Worm (Caenorhabditis elegans) whole organism, L4 larva: ENCODE data around the gene egl-8.
A peak's percentile ranks its signal among the peaks of the same experiment; 100 is the strongest.

ENCODE experiments used
- T26A8.4 ChIP-seq: fragments of 200-800 bp; sonication (Bioruptor generic); IDR thresholded peaks from 2 replicates; pipeline ENCODE4 v1.3.6; 2022; ENCODE audit warnings: missing genetic modification characterization, missing compliant biosample characterization
- Y48G9A.11 ChIP-seq: fragments of 200-800 bp; sonication (Bioruptor generic); IDR thresholded peaks from 2 replicates; pipeline ENCODE4 v1.3.6; 2022; ENCODE audit warnings: missing genetic modification reagents, missing genetic modification characterization, missing compliant biosample characterization
- aha-1 ChIP-seq: fragments of 150-350 bp; peaks from one replicate; lab custom pipeline; 2014; ENCODE audit warnings: missing biosample characterization, missing genetic modification characterization
- ceh-28 ChIP-seq: fragments of 150-350 bp; optimal IDR thresholded peaks from 2 replicates; lab custom pipeline; 2014; ENCODE audit warnings: missing biosample characterization, missing genetic modification reagents, missing genetic modification characterization
- ceh-62 ChIP-seq: sonication (generic microtip); optimal IDR thresholded peaks from 2 replicates; lab custom pipeline; 2017; ENCODE audit warnings: missing biosample characterization, missing genetic modification characterization
- ceh-82 ChIP-seq: sonication (generic microtip); optimal IDR thresholded peaks from 2 replicates; lab custom pipeline; 2017; ENCODE audit warnings: missing biosample characterization, missing genetic modification characterization
- daf-16 ChIP-seq, 3 experiments: sonication (generic microtip); optimal IDR thresholded peaks; 2 replicates each; lab custom pipeline; 2016 to 2017; ENCODE audit warnings: missing genetic modification characterization in 3 of 3, missing genetic modification reagents in 3 of 3, mild to moderate bottlenecking in 2 of 3, missing compliant biosample characterization in 2 of 3, missing biosample characterization in 1 of 3, moderate library complexity in 1 of 3
- daf-8 ChIP-seq: fragments of 200-800 bp; sonication (Bioruptor generic); IDR thresholded peaks from 2 replicates; pipeline ENCODE4 v1.3.6; 2022; ENCODE audit warnings: missing genetic modification characterization, missing compliant biosample characterization
- dmd-6 ChIP-seq: fragments of 200-800 bp; sonication (Bioruptor generic); IDR thresholded peaks from 2 replicates; pipeline ENCODE4 v1.3.6; 2022; ENCODE audit warnings: missing genetic modification reagents, missing genetic modification characterization, missing compliant biosample characterization
- duxl-1 ChIP-seq: sonication (generic microtip); optimal IDR thresholded peaks from 2 replicates; lab custom pipeline; 2016; ENCODE audit warnings: mild to moderate bottlenecking, missing genetic modification characterization, moderate library complexity, missing compliant biosample characterization; ENCODE audit not compliant: poor library complexity
- dve-1 ChIP-seq: sonication (generic microtip); optimal IDR thresholded peaks from 2 replicates; lab custom pipeline; 2017; ENCODE audit warnings: antibody characterized with exemption, mild to moderate bottlenecking, missing genetic modification characterization, missing compliant biosample characterization; ENCODE audit not compliant: insufficient read depth
- egl-27 ChIP-seq: sonication (generic microtip); optimal IDR thresholded peaks from 3 replicates; lab custom pipeline; 2017; ENCODE audit warnings: missing biosample characterization, missing genetic modification reagents, missing genetic modification characterization
- egl-43 ChIP-seq: fragments of 200-800 bp; sonication (Bioruptor generic); IDR thresholded peaks from 2 replicates; pipeline ENCODE4 v1.3.6; 2022; ENCODE audit warnings: missing genetic modification reagents, missing genetic modification characterization, missing compliant biosample characterization
- gei-8 ChIP-seq: fragments of 200-800 bp; sonication (Bioruptor generic); optimal IDR thresholded peaks from 2 replicates; lab custom pipeline; 2018; ENCODE audit warnings: mild to moderate bottlenecking, missing genetic modification characterization, missing compliant biosample characterization
- hlh-11 ChIP-seq: fragments of 200-800 bp; sonication (Bioruptor generic); optimal IDR thresholded peaks from 2 replicates; lab custom pipeline; 2018; ENCODE audit warnings: mild to moderate bottlenecking, missing genetic modification characterization, missing compliant biosample characterization
- hmg-1.1 ChIP-seq: fragments of 200-800 bp; sonication (Bioruptor generic); IDR thresholded peaks from 2 replicates; pipeline ENCODE4 v1.3.6; 2022; ENCODE audit warnings: missing genetic modification reagents, missing genetic modification characterization, missing compliant biosample characterization
- lim-7 ChIP-seq: fragments of 200-800 bp; sonication (Bioruptor generic); IDR thresholded peaks from 2 replicates; pipeline ENCODE4 v1.3.6; 2022; ENCODE audit warnings: missing genetic modification characterization, missing compliant biosample characterization
- lir-3 ChIP-seq: sonication (generic microtip); optimal IDR thresholded peaks from 2 replicates; lab custom pipeline; 2016; ENCODE audit warnings: mild to moderate bottlenecking, missing genetic modification characterization, missing compliant biosample characterization
- mxl-3 ChIP-seq: fragments of 200-800 bp; sonication (Bioruptor generic); optimal IDR thresholded peaks from 2 replicates; lab custom pipeline; 2018; ENCODE audit warnings: mild to moderate bottlenecking, missing genetic modification characterization, missing compliant biosample characterization
- nhr-10 ChIP-seq: fragments of 150-350 bp; optimal IDR thresholded peaks from 2 replicates; lab custom pipeline; 2014; ENCODE audit warnings: missing biosample characterization, missing genetic modification characterization
- nhr-102 ChIP-seq: sonication (generic microtip); optimal IDR thresholded peaks from 2 replicates; lab custom pipeline; 2016; ENCODE audit warnings: mild to moderate bottlenecking, missing genetic modification characterization, moderate library complexity, missing compliant biosample characterization
- nhr-11 ChIP-seq: fragments of 150-350 bp; optimal IDR thresholded peaks from 2 replicates; lab custom pipeline; 2014; ENCODE audit warnings: missing biosample characterization, missing genetic modification characterization
- nhr-25 ChIP-seq: sonication (generic microtip); optimal IDR thresholded peaks from 2 replicates; lab custom pipeline; 2017; ENCODE audit warnings: missing genetic modification characterization, mild to moderate bottlenecking, missing compliant biosample characterization, antibody characterized with exemption, moderate library complexity, borderline replicate concordance; ENCODE audit not compliant: insufficient read depth
- nhr-28 ChIP-seq: fragments of 150-350 bp; optimal IDR thresholded peaks from 2 replicates; lab custom pipeline; 2014; ENCODE audit warnings: missing biosample characterization, missing genetic modification characterization
- nhr-42 ChIP-seq: fragments of 200-800 bp; sonication (Bioruptor generic); IDR thresholded peaks from 2 replicates; pipeline ENCODE4 v1.3.6; 2022; ENCODE audit warnings: missing genetic modification characterization, missing compliant biosample characterization
- nhr-76 ChIP-seq: fragments of 150-350 bp; optimal IDR thresholded peaks from 2 replicates; lab custom pipeline; 2014; ENCODE audit warnings: missing biosample characterization, missing genetic modification characterization
- php-3 ChIP-seq: fragments of 200-800 bp; sonication (Bioruptor generic); IDR thresholded peaks from 2 replicates; pipeline ENCODE4 v1.3.6; 2022; ENCODE audit warnings: missing genetic modification reagents, missing genetic modification characterization, missing compliant biosample characterization
- pqm-1 ChIP-seq: sonication (generic microtip); optimal IDR thresholded peaks from 2 replicates; lab custom pipeline; 2017; ENCODE audit warnings: missing biosample characterization, missing genetic modification characterization
- set-16 ChIP-seq: fragments of 200-800 bp; sonication (Bioruptor generic); IDR thresholded peaks from 2 replicates; pipeline ENCODE4 v1.3.6; 2022; ENCODE audit warnings: missing genetic modification reagents, missing genetic modification characterization, missing compliant biosample characterization
- snpc-1.2 ChIP-seq: fragments of 200-800 bp; sonication (Bioruptor generic); IDR thresholded peaks from 2 replicates; pipeline ENCODE4 v1.3.6; 2022; ENCODE audit warnings: missing genetic modification reagents, missing genetic modification characterization, missing compliant biosample characterization
- spr-1 ChIP-seq: sonication (generic microtip); optimal IDR thresholded peaks from 2 replicates; lab custom pipeline; 2016; ENCODE audit warnings: mild to moderate bottlenecking, missing genetic modification characterization, missing compliant biosample characterization
- spr-3 ChIP-seq: fragments of 200-800 bp; sonication (Bioruptor generic); optimal IDR thresholded peaks from 2 replicates; lab custom pipeline; 2018; ENCODE audit warnings: mild to moderate bottlenecking, missing genetic modification characterization, missing compliant biosample characterization
- tra-1 ChIP-seq: fragments of 200-800 bp; sonication (Bioruptor generic); IDR thresholded peaks from 2 replicates; pipeline ENCODE4 v1.3.6; 2022; ENCODE audit warnings: missing genetic modification reagents, missing genetic modification characterization, missing compliant biosample characterization
- unc-130 ChIP-seq: sonication (generic microtip); optimal IDR thresholded peaks from 2 replicates; lab custom pipeline; 2016; ENCODE audit warnings: missing genetic modification reagents, missing genetic modification characterization, missing compliant biosample characterization
- unc-62 ChIP-seq, 3 experiments: fragments of 150-350 bp in 1 of 3; sonication (generic microtip); optimal IDR thresholded peaks in 2 of 3; peaks in 1 of 3; 1 replicate in 1 of 3; 2 replicates in 2 of 3; lab custom pipeline; 2014 to 2017; ENCODE audit warnings: missing biosample characterization in 3 of 3, missing genetic modification characterization in 3 of 3, missing genetic modification reagents in 3 of 3, missing genotype in 1 of 3

The egl-8 gene

ce11 chrV:29823-30222, 9.2 kb downstream of the egl-8 start:
- TF ChIP-seq set-16 (GFP tag; lab: Robert Waterston, UW), result peak; percentile 73
- TF ChIP-seq gei-8 (GFP tag; lab: Kevin White, UChicago), result no peak
- TF ChIP-seq egl-43 (GFP tag; lab: Robert Waterston, UW), result peak; percentile 60; the same call in 1 of the 2 replicates
- no peak for TF ChIP-seq nhr-25
- TF ChIP-seq spr-3 (GFP tag; lab: Kevin White, UChicago), result no peak

ce11 chrV:37729-38128, 17.1 kb downstream of the egl-8 start:
- TF ChIP-seq set-16 (GFP tag; lab: Robert Waterston, UW) (peak; percentile 67; the same call in 1 of the 2 replicates), spr-1 (no peak)
- TF ChIP-seq, all 104 proteins: peak for 1

- TF ChIP-seq ceh-28 (peak; percentile 94), hmg-1.1 (GFP tag; lab: Robert Waterston, UW) (no peak), nhr-76 (no peak)
Observed at ce11 chrV:43070-43469, 22.5 kb downstream of the egl-8 start.

ce11 chrV:44026-44425, 23.4 kb downstream of the egl-8 start:
- TF ChIP-seq ceh-82 (tag; lab: Kevin White, UChicago) (no peak), dve-1 (tag; lab: Kevin White, UChicago) (peak; percentile 59), egl-27 (tag; lab: Kevin White, UChicago) (no peak), unc-130 (GFP tag; lab: Kevin White, UChicago) (no peak), daf-16 (GFP tag; optimal IDR thresholded peaks at IDR 0.05; lab: Kevin White, UChicago) (no peak), daf-16 (tag; optimal IDR thresholded peaks at IDR 0.05; lab: Kevin White, UChicago) (peak; percentile 29), pqm-1 (tag; lab: Kevin White, UChicago) (peak; percentile 8), dmd-6 (peak; percentile 56), lim-7 (no peak), nhr-42 (GFP tag; lab: Robert Waterston, UW) (no peak), ceh-62 (tag; lab: Kevin White, UChicago) (no peak), daf-8 (GFP tag; lab: Robert Waterston, UW) (no peak), set-16 (GFP tag; lab: Robert Waterston, UW) (no peak), php-3 (GFP tag; lab: Robert Waterston, UW) (peak; percentile 49; the same call in 1 of the 2 replicates), hlh-11 (tag; lab: Kevin White, UChicago) (peak; percentile 4), nhr-11 (no peak)

ce11 chrV:45010-45409, 24.4 kb downstream of the egl-8 start, which contains the start of gene B0348.2:
Gene B0348.2, plus strand, starts transcription at chrV:45310.
- peak; percentile 39 for TF ChIP-seq aha-1 (tag; lab: Kevin White, UChicago)
- no peak for TF ChIP-seq nhr-11

ce11 chrV:47799-48198, 27.2 kb downstream of the egl-8 start:
- TF ChIP-seq ceh-28, result no peak
- TF ChIP-seq dmd-6, result peak; percentile 83
- no peak for TF ChIP-seq Y48G9A.11 (GFP tag; lab: Robert Waterston, UW)
- TF ChIP-seq lir-3 (tag; lab: Kevin White, UChicago), result no peak
- 0 out of 2 replicates have a peak, but pooled peaks have one; percentile 15 for TF ChIP-seq php-3 (GFP tag; lab: Robert Waterston, UW)
- TF ChIP-seq tra-1, result 0 out of 2 replicates have a peak, but pooled peaks have one; percentile 53
- TF ChIP-seq aha-1 (tag; lab: Kevin White, UChicago), result no peak
- peak; percentile 67 for TF ChIP-seq nhr-28 (tag; lab: Kevin White, UChicago)
- TF ChIP-seq mxl-3, result no peak
- peak in 1 of 2 experiments; percentile 44 for TF ChIP-seq unc-62 (GFP tag; optimal IDR thresholded peaks at IDR 0.05 in 1 of 2; lab: Kevin White, UChicago)
- TF ChIP-seq unc-62 (tag; optimal IDR thresholded peaks at IDR 0.05; lab: Kevin White, UChicago), result no peak
- TF ChIP-seq duxl-1 (tag; lab: Kevin White, UChicago), result no peak
- TF ChIP-seq dve-1 (tag; lab: Kevin White, UChicago), result peak; percentile 51
- no peak for TF ChIP-seq T26A8.4 (GFP tag; lab: Robert Waterston, UW)
- TF ChIP-seq unc-130 (GFP tag; lab: Kevin White, UChicago), result no peak
- no peak for TF ChIP-seq nhr-10
- TF ChIP-seq hlh-11 (tag; lab: Kevin White, UChicago), result peak; percentile 60
- TF ChIP-seq nhr-102 (tag; lab: Kevin White, UChicago), result no peak
- no peak for TF ChIP-seq snpc-1.2
- TF ChIP-seq pqm-1 (tag; lab: Kevin White, UChicago), result peak; percentile 70
